Worm (Caenorhabditis elegans) whole organism, early embryonic: ENCODE measurements around the gene col-159.

Source experiments
- B0310.2 ChIP-seq: sonication (generic microtip); optimal IDR thresholded peaks from 2 replicates; lab custom pipeline; 2016; ENCODE audit warnings: mild to moderate bottlenecking, missing genetic modification characterization, missing compliant biosample characterization
- F13C5.2 ChIP-seq: sonication (generic microtip); optimal IDR thresholded peaks from 2 replicates; lab custom pipeline; 2017; ENCODE audit warnings: mild to moderate bottlenecking, missing genetic modification characterization, inconsistent platforms, missing compliant biosample characterization
- aly-1 ChIP-seq: sonication (generic microtip); optimal IDR thresholded peaks from 2 replicates; lab custom pipeline; 2016; ENCODE audit warnings: missing genetic modification characterization, missing compliant biosample characterization
- ama-1 ChIP-seq: fragments of 150-350 bp; optimal IDR thresholded peaks from 2 replicates; lab custom pipeline; 2014
- ceh-13 ChIP-seq: fragments of 200-800 bp; sonication (Bioruptor generic); optimal IDR thresholded peaks from 2 replicates; lab custom pipeline; 2018; ENCODE audit warnings: mild to moderate bottlenecking, missing genetic modification characterization, missing compliant biosample characterization
- ceh-36 ChIP-seq: sonication (generic microtip); optimal IDR thresholded peaks from 2 replicates; lab custom pipeline; 2016; ENCODE audit warnings: missing genetic modification characterization, inconsistent platforms, missing compliant biosample characterization
- ets-7 ChIP-seq: sonication (generic microtip); optimal IDR thresholded peaks from 2 replicates; lab custom pipeline; 2016; ENCODE audit warnings: missing genotype, missing genetic modification characterization, missing compliant biosample characterization
- flt-1 ChIP-seq: fragments of 200-800 bp; sonication (Bioruptor generic); IDR thresholded peaks from 2 replicates; pipeline ENCODE4 v1.3.6; 2022; ENCODE audit warnings: missing genetic modification characterization, missing compliant biosample characterization
- hmbx-1 ChIP-seq: sonication (generic microtip); optimal IDR thresholded peaks from 2 replicates; lab custom pipeline; 2016; ENCODE audit warnings: mild to moderate bottlenecking, missing genetic modification characterization, missing compliant biosample characterization
- hmg-4 ChIP-seq: fragments of 200-800 bp; sonication (Bioruptor generic); optimal IDR thresholded peaks from 2 replicates; lab custom pipeline; 2018; ENCODE audit warnings: mild to moderate bottlenecking, missing genetic modification characterization, missing compliant biosample characterization
- hnd-1 ChIP-seq: sonication (generic microtip); optimal IDR thresholded peaks from 2 replicates; lab custom pipeline; 2016; ENCODE audit warnings: missing genetic modification characterization, missing compliant biosample characterization
- pes-1 ChIP-seq: fragments of 200-800 bp; sonication (Bioruptor generic); IDR thresholded peaks from 2 replicates; pipeline ENCODE4 v1.3.6; 2022; ENCODE audit warnings: missing genetic modification reagents, missing genetic modification characterization, missing compliant biosample characterization
- scrt-1 ChIP-seq: fragments of 200-800 bp; sonication (Bioruptor generic); IDR thresholded peaks from 2 replicates; pipeline ENCODE4 v1.3.6; 2022; ENCODE audit warnings: missing genetic modification characterization, missing compliant biosample characterization
- sea-1 ChIP-seq: fragments of 200-800 bp; sonication (Bioruptor generic); conservative IDR thresholded peaks from 2 replicates; pipeline ENCODE4 v1.3.6; 2022; ENCODE audit warnings: missing genetic modification characterization, missing compliant biosample characterization
- tbx-11 ChIP-seq: fragments of 200-800 bp; sonication (Bioruptor generic); IDR thresholded peaks from 2 replicates; pipeline ENCODE4 v1.3.6; 2022; ENCODE audit warnings: missing genetic modification characterization, missing compliant biosample characterization
- tbx-37 ChIP-seq: fragments of 200-800 bp; sonication (Bioruptor generic); conservative IDR thresholded peaks from 2 replicates; pipeline ENCODE4 v1.3.6; 2022; ENCODE audit warnings: missing genetic modification reagents, missing genetic modification characterization, missing compliant biosample characterization
- tra-4 ChIP-seq: sonication (generic microtip); optimal IDR thresholded peaks from 2 replicates; lab custom pipeline; 2017; ENCODE audit warnings: missing genetic modification characterization, missing compliant biosample characterization

Gene col-159

DNA sequence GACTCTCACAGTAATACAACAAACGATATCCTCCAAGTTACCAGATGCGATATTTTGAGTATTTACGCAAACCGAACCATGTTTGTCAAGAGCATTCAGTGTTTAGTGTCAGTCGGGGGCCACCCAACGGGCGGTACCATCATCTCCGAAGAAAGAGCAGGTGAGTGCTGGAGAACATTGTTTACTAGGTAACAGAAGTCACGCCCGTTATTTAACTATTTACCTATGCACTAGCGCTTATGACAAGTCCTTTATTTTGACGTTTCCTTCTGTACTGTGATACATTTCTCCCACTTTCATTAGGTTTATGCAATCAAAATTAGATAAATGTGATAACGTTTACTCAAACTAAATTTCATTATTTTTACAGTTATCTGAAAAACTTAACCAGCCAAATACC lies 7.6 kb upstream of the col-159 start, which contains the start of gene F57B1.6:
Gene F57B1.6, plus strand, starts transcription at position 79 of the 400 bp plus-strand sequence.
- TF ChIP-seq aly-1 (tag; lab: Kevin White, UChicago): no peak
- TF ChIP-seq tra-4 (tag; lab: Kevin White, UChicago): no peak
- TF ChIP-seq tbx-11: no peak
- TF ChIP-seq F13C5.2: no peak
- no peak for TF ChIP-seq hnd-1 (tag; lab: Kevin White, UChicago)
- no peak for TF ChIP-seq hmg-4 (GFP tag; lab: Kevin White, UChicago)
- no peak for TF ChIP-seq pes-1 (GFP tag; lab: Robert Waterston, UW)
- no peak for TF ChIP-seq ets-7 (tag; lab: Kevin White, UChicago)

DNA sequence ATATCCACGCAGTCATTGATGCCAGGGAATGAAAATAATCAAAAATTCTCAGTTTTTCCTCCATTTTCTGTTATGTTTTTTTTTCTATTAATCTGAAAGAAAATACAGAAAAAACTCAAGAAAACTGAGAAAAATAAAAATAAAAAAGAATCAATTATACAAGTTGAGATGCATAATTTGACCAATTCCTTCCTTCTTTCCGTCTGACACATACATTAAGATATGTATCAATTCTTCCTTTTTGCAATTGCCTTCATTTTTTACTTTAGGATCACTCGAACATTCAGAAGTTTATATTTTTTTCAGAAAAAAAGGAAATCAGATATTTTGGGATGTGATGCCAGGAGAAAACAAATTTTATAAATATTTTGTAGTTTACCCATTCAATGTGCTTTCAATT lies 5.4 kb upstream of the col-159 start, which contains the start of gene F57B1.5:
Gene F57B1.5, plus strand, starts transcription at position 301 of the 400 bp plus-strand sequence.
- TF ChIP-seq ceh-13 (no peak), ceh-36 (tag; lab: Kevin White, UChicago) (no peak), sea-1 (GFP tag; lab: Robert Waterston, UW) (no peak), ets-7 (tag; lab: Kevin White, UChicago) (no peak), tbx-11 (no peak), scrt-1 (GFP tag; lab: Robert Waterston, UW) (no peak), aly-1 (tag; lab: Kevin White, UChicago) (no peak), tbx-37 (GFP tag; lab: Robert Waterston, UW) (no peak), B0310.2 (tag; lab: Kevin White, UChicago) (no peak), hmbx-1 (tag; lab: Kevin White, UChicago) (no peak), tra-4 (tag; lab: Kevin White, UChicago) (no peak), F13C5.2 (no peak), hnd-1 (tag; lab: Kevin White, UChicago) (no peak), hmg-4 (GFP tag; lab: Kevin White, UChicago) (no peak), pes-1 (GFP tag; lab: Robert Waterston, UW) (no peak), ama-1 (lab: Kevin White, UChicago) (no peak), flt-1 (GFP tag; lab: Robert Waterston, UW) (no peak)

ce11 chrV:13206514-13206913 lies 4.5 kb upstream of the col-159 start:
- TF ChIP-seq F13C5.2 (no peak), ceh-36 (tag; lab: Kevin White, UChicago) (no peak), scrt-1 (GFP tag; lab: Robert Waterston, UW) (no peak), flt-1 (GFP tag; lab: Robert Waterston, UW) (no peak), hmg-4 (GFP tag; lab: Kevin White, UChicago) (no peak), tra-4 (tag; lab: Kevin White, UChicago) (no peak), tbx-37 (GFP tag; lab: Robert Waterston, UW) (no peak), ceh-13 (no peak), aly-1 (tag; lab: Kevin White, UChicago) (no peak), hmbx-1 (tag; lab: Kevin White, UChicago) (no peak), sea-1 (GFP tag; lab: Robert Waterston, UW) (no peak), ama-1 (lab: Kevin White, UChicago) (no peak)

- no peak for TF ChIP-seq ceh-13
- no peak for TF ChIP-seq tbx-11
- no peak for TF ChIP-seq ama-1 (lab: Kevin White, UChicago)
- no peak for TF ChIP-seq pes-1 (GFP tag; lab: Robert Waterston, UW)
- no peak for TF ChIP-seq aly-1 (tag; lab: Kevin White, UChicago)
- TF ChIP-seq ceh-36 (tag; lab: Kevin White, UChicago): no peak
Observed at ce11 chrV:13200609-13201008, 1.4 kb downstream of the col-159 start.

ce11 chrV:13197823-13198222 lies 4.2 kb downstream of the col-159 start, which contains the start of gene F57B1.9:
Gene F57B1.9, minus strand, starts transcription at chrV:13197923.
- no peak for TF ChIP-seq hnd-1 (tag; lab: Kevin White, UChicago)
- no peak for TF ChIP-seq ama-1 (lab: Kevin White, UChicago)
- no peak for TF ChIP-seq tbx-11
- TF ChIP-seq F13C5.2: no peak
- TF ChIP-seq tbx-37 (GFP tag; lab: Robert Waterston, UW): no peak
- no peak for TF ChIP-seq flt-1 (GFP tag; lab: Robert Waterston, UW)

- no peak for TF ChIP-seq ets-7 (tag; lab: Kevin White, UChicago)
Observed at ce11 chrV:13195548-13195947, 6.4 kb downstream of the col-159 start, which contains the start of gene F57B1.1. Gene F57B1.1, minus strand, starts transcription at chrV:13195648.

DNA sequence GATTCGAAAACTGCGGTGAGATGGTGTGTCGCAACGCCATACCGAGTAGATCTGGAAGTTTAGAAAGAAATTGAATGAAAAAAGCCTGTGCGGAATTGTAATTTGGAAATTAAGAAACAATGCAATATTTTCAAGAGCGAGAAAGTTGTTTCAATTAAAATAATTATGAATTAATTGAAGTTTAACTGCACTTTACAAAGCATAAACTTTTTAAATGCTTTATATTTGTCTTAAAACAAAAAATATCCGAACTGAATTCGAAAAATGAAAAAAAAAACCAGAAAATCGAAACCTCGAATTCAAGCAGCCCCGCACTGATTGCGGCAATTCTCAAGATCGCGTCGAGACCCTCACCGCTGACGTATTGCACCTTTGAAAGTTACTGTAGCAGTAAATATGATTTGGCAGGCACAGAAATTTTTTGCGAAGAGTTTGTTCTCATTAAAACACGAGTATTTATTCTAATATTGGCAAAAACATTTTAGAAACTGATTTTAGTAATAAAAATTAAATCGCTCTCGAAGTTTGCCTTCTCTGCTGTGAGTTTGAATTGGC lies 8.4 kb downstream of the col-159 start, which contains the start of gene sun-1:
Gene sun-1, minus strand, starts transcription at position 51 of the 555 bp plus-strand sequence.
- TF ChIP-seq tbx-37 (GFP tag; lab: Robert Waterston, UW): no peak
- TF ChIP-seq hnd-1 (tag; lab: Kevin White, UChicago): no peak
- TF ChIP-seq F13C5.2: no peak
- no peak for TF ChIP-seq tbx-11
- no peak for TF ChIP-seq flt-1 (GFP tag; lab: Robert Waterston, UW)
- TF ChIP-seq sea-1 (GFP tag; lab: Robert Waterston, UW): no peak
- no peak for TF ChIP-seq ama-1 (lab: Kevin White, UChicago)
- no peak for TF ChIP-seq ceh-13
- TF ChIP-seq hmg-4 (GFP tag; lab: Kevin White, UChicago): no peak
- TF ChIP-seq B0310.2 (tag; lab: Kevin White, UChicago): no peak
- no peak for TF ChIP-seq aly-1 (tag; lab: Kevin White, UChicago)
- TF ChIP-seq tra-4 (tag; lab: Kevin White, UChicago): no peak
- TF ChIP-seq pes-1 (GFP tag; lab: Robert Waterston, UW): no peak
- no peak for TF ChIP-seq scrt-1 (GFP tag; lab: Robert Waterston, UW)
- TF ChIP-seq ceh-36 (tag; lab: Kevin White, UChicago): no peak
- TF ChIP-seq ets-7 (tag; lab: Kevin White, UChicago): no peak
- TF ChIP-seq hmbx-1 (tag; lab: Kevin White, UChicago): no peak
